Worm (Caenorhabditis elegans): ENCODE results near the gene F21G4.3.

F21G4.3 gene

DNA sequence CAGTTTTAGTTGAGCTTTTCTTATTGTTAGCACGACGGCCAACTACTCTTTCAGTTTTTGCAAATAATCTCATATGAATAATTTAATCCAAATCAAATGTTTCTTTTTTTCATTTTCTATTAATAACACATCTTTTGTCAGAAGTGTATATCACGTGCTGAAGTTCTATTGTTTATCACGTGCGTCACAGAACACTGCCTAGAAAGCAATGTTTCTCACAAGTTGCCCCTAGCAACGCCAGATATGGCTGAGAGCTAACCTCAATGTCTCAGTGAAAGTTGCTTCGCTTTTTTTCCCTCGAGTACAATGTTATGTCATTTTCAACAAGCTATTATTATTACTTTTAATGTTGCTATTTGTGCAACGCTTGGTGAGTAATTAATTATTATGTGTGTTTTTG lies 33.0 kb downstream of the F21G4.3 start:
- TF ChIP-seq xnd-1 (tag; optimal IDR thresholded peaks at IDR 0.05) (no peak), zim-3 (tag; optimal IDR thresholded peaks at IDR 0.05) (no peak), snpc-4 (GFP tag; optimal IDR thresholded peaks at IDR 0.05) (no peak), snpc-4 (tag; optimal IDR thresholded peaks at IDR 0.05) (no peak), ztf-6 (GFP tag; IDR thresholded peaks at IDR 0.05) (no peak), atf-7 (tag; optimal IDR thresholded peaks at IDR 0.05) (no peak), ceh-27 (GFP tag; optimal IDR thresholded peaks at IDR 0.05) (no peak), die-1 (tag; optimal IDR thresholded peaks at IDR 0.05) (no peak), F52B5.7 (tag; optimal IDR thresholded peaks at IDR 0.05) (no peak), nhr-90 (tag; optimal IDR thresholded peaks at IDR 0.05) (no peak), mcd-1 (GFP tag; IDR thresholded peaks at IDR 0.05) (no peak), lin-35 (GFP tag; optimal IDR thresholded peaks at IDR 0.05) (no peak), ztf-22 (GFP tag; optimal IDR thresholded peaks at IDR 0.05) (no peak), mel-28 (tag; optimal IDR thresholded peaks at IDR 0.05; ENCODE audit: borderline replicate concordance) (no peak), unc-62 (GFP tag; optimal IDR thresholded peaks at IDR 0.05) (no peak), hlh-12 (tag; optimal IDR thresholded peaks at IDR 0.05) (no peak), rec-8 (tag; optimal IDR thresholded peaks at IDR 0.05) (no peak), F57C9.4 (tag; optimal IDR thresholded peaks at IDR 0.05) (no peak), hrde-1 (tag; optimal IDR thresholded peaks at IDR 0.05; ENCODE audit: borderline replicate concordance) (no peak), ztf-26 (tag; optimal IDR thresholded peaks at IDR 0.05) (no peak), madf-8 (GFP tag; conservative IDR thresholded peaks at IDR 0.05) (no peak)

DNA sequence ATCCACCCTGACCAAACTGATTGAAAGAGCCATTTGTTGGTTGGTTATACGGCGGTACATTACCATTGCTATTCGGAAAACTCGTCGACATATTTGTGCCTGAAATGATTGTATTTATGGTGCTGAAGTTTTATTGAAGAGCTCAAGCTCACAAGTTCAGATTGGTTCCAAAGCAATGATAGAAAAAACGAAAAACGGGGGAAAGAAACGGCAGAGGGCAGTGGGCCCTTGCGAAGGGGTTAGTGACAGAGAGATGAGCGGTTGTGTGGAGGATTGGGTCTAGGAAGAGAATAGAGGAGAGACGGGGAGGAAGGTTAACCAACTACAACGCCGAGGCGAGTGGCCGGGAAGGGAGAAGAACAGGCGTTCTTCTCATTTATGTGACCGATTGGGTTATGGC lies 36.4 kb downstream of the F21G4.3 start, which contains the start of gene nra-3:
TSS of gene nra-3 (minus strand) at position 101 of the 400 bp plus-strand sequence.
- TF ChIP-seq aptf-2 (GFP tag; conservative IDR thresholded peaks at IDR 0.05) = no peak
- TF ChIP-seq let-607 (tag; optimal IDR thresholded peaks at IDR 0.05) = no peak
- TF ChIP-seq Y53F4B.3 (GFP tag; IDR thresholded peaks at IDR 0.05) = no peak
- TF ChIP-seq F52B5.7 (tag; optimal IDR thresholded peaks at IDR 0.05) = no peak
- no peak for TF ChIP-seq mcd-1 (GFP tag; IDR thresholded peaks at IDR 0.05)
- TF ChIP-seq ztf-18 (tag; optimal IDR thresholded peaks at IDR 0.05) = no peak
- no peak for TF ChIP-seq F22D6.2 (tag; optimal IDR thresholded peaks at IDR 0.05)
- TF ChIP-seq ztf-25 (GFP tag; IDR thresholded peaks at IDR 0.05) = no peak
- TF ChIP-seq gei-17 (GFP tag; optimal IDR thresholded peaks at IDR 0.05) = no peak
- no peak for TF ChIP-seq rec-8 (tag; optimal IDR thresholded peaks at IDR 0.05)
- no peak for TF ChIP-seq C17E4.6 (GFP tag; IDR thresholded peaks at IDR 0.05)
- TF ChIP-seq mel-28 (tag; optimal IDR thresholded peaks at IDR 0.05; ENCODE audit: borderline replicate concordance) = no peak
- no peak for TF ChIP-seq chd-7 (tag; optimal IDR thresholded peaks at IDR 0.05)
- TF ChIP-seq aptf-3 (GFP tag; IDR thresholded peaks at IDR 0.05) = no peak
- TF ChIP-seq fkh-3 (tag; optimal IDR thresholded peaks at IDR 0.05) = no peak

DNA sequence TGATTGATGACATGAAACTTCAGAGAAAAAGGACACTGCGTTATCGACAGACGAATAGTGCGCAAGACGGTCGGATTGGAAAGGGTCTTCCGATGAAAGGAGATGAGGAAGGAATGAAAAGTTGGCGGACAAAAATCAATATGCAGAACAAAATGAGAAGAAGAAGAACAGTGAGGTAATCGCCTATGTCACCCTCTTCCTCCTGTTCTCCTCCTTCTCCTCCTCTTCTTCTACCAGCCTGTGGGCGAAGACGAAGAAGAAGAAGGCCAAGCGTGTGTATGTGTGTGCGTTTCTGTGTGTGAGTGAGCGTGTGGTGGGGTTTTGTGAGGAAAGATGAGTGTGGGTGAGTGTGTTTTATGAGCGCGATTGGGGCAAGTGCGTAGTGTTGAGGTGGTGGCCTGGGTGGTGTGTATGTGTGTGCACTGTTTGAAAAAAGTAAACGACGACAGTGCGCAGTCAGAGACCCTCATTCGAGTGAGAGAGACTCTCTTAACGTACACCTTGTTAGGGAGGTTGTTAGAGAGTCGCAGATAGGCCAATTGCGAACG lies 37.4 kb downstream of the F21G4.3 start, which contains the start of gene tsp-21:
TSS of gene tsp-21 (plus strand) at position 146 of the 548 bp plus-strand sequence.
- TF ChIP-seq mes-4 (tag; optimal IDR thresholded peaks at IDR 0.05) (no peak), hrde-1 (tag; optimal IDR thresholded peaks at IDR 0.05; ENCODE audit: borderline replicate concordance) (no peak), ztf-25 (GFP tag; IDR thresholded peaks at IDR 0.05) (no peak), snpc-1.3 (tag; optimal IDR thresholded peaks at IDR 0.05; ENCODE audit: insufficient read depth) (no peak), ZK185.1 (tag; optimal IDR thresholded peaks at IDR 0.05; ENCODE audit: poor library complexity, severe bottlenecking) (no peak), Y53G8AR.9 (GFP tag; conservative IDR thresholded peaks at IDR 0.05) (no peak), Y53F4B.3 (GFP tag; IDR thresholded peaks at IDR 0.05) (no peak), B0336.3 (GFP tag; IDR thresholded peaks at IDR 0.05) (peak; percentile 71; the same call in 1 of the 2 replicates), unc-62 (GFP tag; optimal IDR thresholded peaks at IDR 0.05) (no peak), mcd-1 (GFP tag; IDR thresholded peaks at IDR 0.05) (peak; percentile 53; the same call in 1 of the 2 replicates), ceh-79 (tag; optimal IDR thresholded peaks at IDR 0.05) (no peak), K11D2.4 (GFP tag; IDR thresholded peaks at IDR 0.05) (no peak), F23B12.7 (tag; optimal IDR thresholded peaks at IDR 0.05; ENCODE audit: insufficient read depth) (no peak), attf-5 (GFP tag; optimal IDR thresholded peaks at IDR 0.05) (peak; percentile 60), nfya-2 (GFP tag; IDR thresholded peaks at IDR 0.05) (no peak), hlh-26 (GFP tag; conservative IDR thresholded peaks at IDR 0.05) (no peak), aptf-2 (GFP tag; conservative IDR thresholded peaks at IDR 0.05) (no peak), F37B4.10 (GFP tag; IDR thresholded peaks at IDR 0.05) (no peak), unc-130 (GFP tag; optimal IDR thresholded peaks at IDR 0.05) (no peak), atf-7 (tag; optimal IDR thresholded peaks at IDR 0.05) (no peak)

Measured in whole organism, young adult.